Fruit fly (Drosophila melanogaster) whole organism: ENCODE measurements around the gene neb.

Experiments used
- CG8478 ChIP-seq: fragments of >200 bp; optimal IDR thresholded peaks from 2 replicates; lab custom pipeline; 2018; ENCODE audit warnings: inconsistent platforms
- Dll ChIP-seq: fragments of >200 bp; optimal IDR thresholded peaks from 2 replicates; lab custom pipeline; 2017
- EcR ChIP-seq, 2 experiments: fragments of >200 bp; optimal IDR thresholded peaks; 2 replicates each; lab custom pipeline; 2017; ENCODE audit warnings: missing biosample characterization in 2 of 2, missing genetic modification characterization in 2 of 2, missing genetic modification reagents in 2 of 2
- pan ChIP-seq: fragments of >200 bp; optimal IDR thresholded peaks from 2 replicates; lab custom pipeline; 2017
- psq ChIP-seq: fragments of >200 bp; optimal IDR thresholded peaks from 2 replicates; lab custom pipeline; 2017
- usp ChIP-seq: fragments of >200 bp; optimal IDR thresholded peaks from 2 replicates; lab custom pipeline; 2017; ENCODE audit warnings: missing biosample characterization, missing genetic modification characterization, mixed read lengths

- TF ChIP-seq Dll (lab: Kevin White, UChicago) (no peak), EcR (GFP tag; optimal IDR thresholded peaks at IDR 0.05; lab: Kevin White, UChicago) (no peak), pan (no peak), CG8478 (lab: Kevin White, UChicago) (no peak), usp (no peak), psq (no peak)
Observed at dm6 chr2L:20072095-20072494, 3.5 kb upstream of the neb start, which contains the start of gene CG10730.
